Fruit fly (Drosophila melanogaster): Measurements from ENCODE around the gene CG44362.

Gene CG44362

dm6 chr3L:11441889-11442782 lies 44.8 kb downstream of the CG44362 start (continued):
- TF ChIP-seq ss (GFP tag; optimal IDR thresholded peaks at IDR 0.05): peak; percentile 86 to 87
- TF ChIP-seq Hr4 (GFP tag; optimal IDR thresholded peaks at IDR 0.05): no peak
- no peak for TF ChIP-seq CG31627 (GFP tag; optimal IDR thresholded peaks at IDR 0.05)
- TF ChIP-seq CG11294 (GFP tag; IDR thresholded peaks at IDR 0.05): no peak
- no peak for TF ChIP-seq CG8632 (GFP tag; optimal IDR thresholded peaks at IDR 0.05)
- TF ChIP-seq CG6854 (GFP tag; optimal IDR thresholded peaks at IDR 0.05): no peak
- peak; percentile 78; the same call in 2 of the 3 replicates for TF ChIP-seq CG8119 (GFP tag; IDR thresholded peaks at IDR 0.05)
- no peak for TF ChIP-seq CG4318 (GFP tag; optimal IDR thresholded peaks at IDR 0.05)
- no peak for TF ChIP-seq achi (GFP tag; optimal IDR thresholded peaks at IDR 0.05)

DNA sequence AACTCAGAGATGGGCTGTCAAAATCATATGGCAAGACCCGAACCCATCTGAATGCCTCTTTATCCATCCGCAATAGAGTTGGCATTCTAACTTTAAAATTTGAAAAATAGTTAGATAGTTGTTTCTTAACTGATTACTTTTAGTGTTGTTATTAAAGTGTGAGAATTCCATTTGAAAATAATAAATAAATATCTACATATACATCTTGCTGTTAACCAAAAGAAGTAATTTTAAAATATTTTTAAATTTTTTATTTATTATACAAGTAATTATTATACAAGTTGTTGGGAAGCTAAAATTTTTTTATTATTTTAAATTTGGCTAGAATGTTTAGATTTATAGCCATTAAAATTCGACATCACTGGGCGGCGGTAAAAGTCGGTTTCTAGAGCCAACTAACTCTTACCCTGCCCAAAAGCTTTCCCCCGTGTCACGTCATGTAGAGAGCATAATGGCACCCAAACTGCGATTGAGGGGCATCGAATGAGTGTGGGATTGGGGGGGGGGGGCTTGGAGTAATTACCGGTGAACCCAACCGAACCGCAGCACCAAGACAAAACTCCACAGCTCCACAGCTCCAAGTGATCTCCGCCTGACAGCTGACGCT lies 46.2 kb downstream of the CG44362 start:
- peak; percentile 16 for TF ChIP-seq svp (GFP tag)
- no peak for TF ChIP-seq CG8319 (GFP tag; optimal IDR thresholded peaks at IDR 0.05)
- peak; percentile 35 for TF ChIP-seq CG10631 (GFP tag; optimal IDR thresholded peaks at IDR 0.05)
- no peak for TF ChIP-seq Hr39 (GFP tag; optimal IDR thresholded peaks at IDR 0.05)
- no peak for TF ChIP-seq CG11902 (GFP tag; optimal IDR thresholded peaks at IDR 0.05)
- peak; percentile 11 for TF ChIP-seq CG34406 (GFP tag; optimal IDR thresholded peaks at IDR 0.05)
- peak; percentile 61; the same call in 2 of the 3 replicates for TF ChIP-seq CG8119 (GFP tag; IDR thresholded peaks at IDR 0.05)
- TF ChIP-seq Eip78C (GFP tag): peak; percentile 53
- TF ChIP-seq CG6792 (GFP tag; optimal IDR thresholded peaks at IDR 0.05): no peak
- peak; percentile 27 for TF ChIP-seq CG4318 (GFP tag; optimal IDR thresholded peaks at IDR 0.05)
- TF ChIP-seq esn (GFP tag; optimal IDR thresholded peaks at IDR 0.05): peak; percentile 26
- peak; percentile 24 for TF ChIP-seq acj6 (GFP tag; optimal IDR thresholded peaks at IDR 0.05)
- peak; percentile 29 for TF ChIP-seq OdsH (GFP tag; optimal IDR thresholded peaks at IDR 0.05)
- peak; percentile 26 for TF ChIP-seq achi (GFP tag; optimal IDR thresholded peaks at IDR 0.05)
- TF ChIP-seq vri (GFP tag; optimal IDR thresholded peaks at IDR 0.05): no peak
- TF ChIP-seq CG8632 (GFP tag; optimal IDR thresholded peaks at IDR 0.05): peak; percentile 5
- TF ChIP-seq CG32006 (GFP tag; optimal IDR thresholded peaks at IDR 0.05): peak; percentile 58

dm6 chr3L:11444169-11444568 lies 46.8 kb downstream of the CG44362 start:
- TF ChIP-seq fd85E (GFP tag; optimal IDR thresholded peaks at IDR 0.05): no peak
- TF ChIP-seq acj6 (GFP tag; optimal IDR thresholded peaks at IDR 0.05): no peak
- no peak for TF ChIP-seq lz (GFP tag; optimal IDR thresholded peaks at IDR 0.05)
- TF ChIP-seq Eip93F (GFP tag; optimal IDR thresholded peaks at IDR 0.05): no peak
- peak; percentile 5 for TF ChIP-seq CG34406 (GFP tag; optimal IDR thresholded peaks at IDR 0.05)
- no peak for TF ChIP-seq Hr39 (GFP tag; optimal IDR thresholded peaks at IDR 0.05)
- peak in 1 of 2 experiments; percentile 29 for TF ChIP-seq salr (GFP tag; optimal IDR thresholded peaks at IDR 0.05)
- TF ChIP-seq Eip78C (GFP tag): peak; percentile 61
- no peak for TF ChIP-seq Sox102F (GFP tag; optimal IDR thresholded peaks at IDR 0.05)
- TF ChIP-seq achi (GFP tag; optimal IDR thresholded peaks at IDR 0.05): peak; percentile 27
- no peak for TF ChIP-seq CG8319 (GFP tag; optimal IDR thresholded peaks at IDR 0.05)
- peak; percentile 85 for TF ChIP-seq CG8119 (GFP tag; IDR thresholded peaks at IDR 0.05)
- TF ChIP-seq CG6854 (GFP tag; optimal IDR thresholded peaks at IDR 0.05): no peak
- peak; percentile 88 for TF ChIP-seq CG32006 (GFP tag; optimal IDR thresholded peaks at IDR 0.05)
- no peak for TF ChIP-seq Ets96B (tag; optimal IDR thresholded peaks at IDR 0.05)
- TF ChIP-seq spab (GFP tag; optimal IDR thresholded peaks at IDR 0.05): no peak
- no peak for TF ChIP-seq esn (GFP tag; optimal IDR thresholded peaks at IDR 0.05)
- peak; percentile 80 for TF ChIP-seq CG6276 (GFP tag; optimal IDR thresholded peaks at IDR 0.05)
- TF ChIP-seq CG6808 (GFP tag; optimal IDR thresholded peaks at IDR 0.05): peak; percentile 18
- TF ChIP-seq Gug (GFP tag; IDR thresholded peaks at IDR 0.05): 0 out of 2 replicates have a peak, but pooled peaks have one; percentile 21
- TF ChIP-seq CG10631 (GFP tag; optimal IDR thresholded peaks at IDR 0.05): peak; percentile 37
- TF ChIP-seq Met (GFP tag; optimal IDR thresholded peaks at IDR 0.05): no peak
- TF ChIP-seq CG10669 (GFP tag; optimal IDR thresholded peaks at IDR 0.05): no peak
- TF ChIP-seq Lpt (GFP tag; optimal IDR thresholded peaks at IDR 0.05): peak; percentile 32
- TF ChIP-seq CG8632 (GFP tag; optimal IDR thresholded peaks at IDR 0.05): no peak
- no peak for TF ChIP-seq CG6792 (GFP tag; optimal IDR thresholded peaks at IDR 0.05)
- TF ChIP-seq ss (GFP tag; optimal IDR thresholded peaks at IDR 0.05): no peak
- peak; percentile 13 for TF ChIP-seq CG3919 (GFP tag; optimal IDR thresholded peaks at IDR 0.05)
- no peak for TF ChIP-seq CG11294 (GFP tag; IDR thresholded peaks at IDR 0.05)
- TF ChIP-seq vri (GFP tag; optimal IDR thresholded peaks at IDR 0.05): no peak
- TF ChIP-seq Sox14 (GFP tag; optimal IDR thresholded peaks at IDR 0.05): no peak
- TF ChIP-seq Hr38 (GFP tag; optimal IDR thresholded peaks at IDR 0.05): no peak
- no peak for TF ChIP-seq Ets21C (GFP tag; optimal IDR thresholded peaks at IDR 0.05)
- peak; percentile 39 for TF ChIP-seq CG3032 (tag; optimal IDR thresholded peaks at IDR 0.05)
- TF ChIP-seq CG4318 (GFP tag; optimal IDR thresholded peaks at IDR 0.05): peak; percentile 72
- TF ChIP-seq fd59A (GFP tag; optimal IDR thresholded peaks at IDR 0.05): no peak
- peak; percentile 83 for TF ChIP-seq CG15336 (GFP tag; IDR thresholded peaks at IDR 0.05)
